Worm (Caenorhabditis elegans) whole organism, mixed stage, embryonic: ENCODE results near the gene ZC373.5.

Experiments
- ces-1 ChIP-seq: fragments of 150-350 bp; optimal IDR thresholded peaks from 2 replicates; lab custom pipeline; 2014; ENCODE audit warnings: missing biosample characterization, missing genetic modification reagents, missing genetic modification characterization
- elt-3 ChIP-seq: fragments of 150-350 bp; optimal IDR thresholded peaks from 2 replicates; lab custom pipeline; 2014; ENCODE audit warnings: missing biosample characterization, missing genetic modification characterization
- lin-13 ChIP-seq: fragments of 150-350 bp; optimal IDR thresholded peaks from 2 replicates; lab custom pipeline; 2014; ENCODE audit warnings: missing biosample characterization, missing genetic modification characterization
- lin-32 ChIP-seq: fragments of 200-800 bp; sonication (Bioruptor generic); optimal IDR thresholded peaks from 2 replicates; lab custom pipeline; 2018; ENCODE audit warnings: mild to moderate bottlenecking, missing genetic modification characterization, missing compliant biosample characterization
- mab-5 ChIP-seq: fragments of 150-350 bp; optimal IDR thresholded peaks from 2 replicates; lab custom pipeline; 2014; ENCODE audit warnings: missing biosample characterization, missing genetic modification characterization
- mep-1 ChIP-seq: fragments of 150-350 bp; optimal IDR thresholded peaks from 2 replicates; lab custom pipeline; 2017; ENCODE audit warnings: missing biosample characterization, missing genetic modification reagents, missing genetic modification characterization, inconsistent platforms
- nhr-12 ChIP-seq: fragments of 150-350 bp; optimal IDR thresholded peaks from 2 replicates; lab custom pipeline; 2014; ENCODE audit warnings: missing biosample characterization, missing genetic modification characterization
- nhr-237 ChIP-seq: fragments of 150-350 bp; optimal IDR thresholded peaks from 2 replicates; lab custom pipeline; 2014; ENCODE audit warnings: missing biosample characterization, missing genetic modification characterization
- nhr-28 ChIP-seq: fragments of 150-350 bp; optimal IDR thresholded peaks from 2 replicates; lab custom pipeline; 2014; ENCODE audit warnings: missing biosample characterization, missing genetic modification characterization
- snpc-4 ChIP-seq: fragments of 150-350 bp; optimal IDR thresholded peaks from 2 replicates; lab custom pipeline; 2014; ENCODE audit warnings: missing biosample characterization, missing genetic modification characterization
- tbx-8 ChIP-seq: fragments of 200-800 bp; sonication (Bioruptor generic); optimal IDR thresholded peaks from 2 replicates; lab custom pipeline; 2018; ENCODE audit warnings: mild to moderate bottlenecking, missing genetic modification characterization, moderate library complexity, missing compliant biosample characterization
- unc-39 ChIP-seq: fragments of 150-350 bp; optimal IDR thresholded peaks from 2 replicates; lab custom pipeline; 2014; ENCODE audit warnings: missing biosample characterization, missing genetic modification characterization
- unc-62 ChIP-seq: fragments of 150-350 bp; optimal IDR thresholded peaks from 2 replicates; lab custom pipeline; 2014; ENCODE audit warnings: missing biosample characterization, missing genetic modification reagents, missing genetic modification characterization
- ztf-11 ChIP-seq: fragments of 150-350 bp; optimal IDR thresholded peaks from 2 replicates; lab custom pipeline; 2014; ENCODE audit warnings: missing biosample characterization, missing genetic modification characterization

DNA sequence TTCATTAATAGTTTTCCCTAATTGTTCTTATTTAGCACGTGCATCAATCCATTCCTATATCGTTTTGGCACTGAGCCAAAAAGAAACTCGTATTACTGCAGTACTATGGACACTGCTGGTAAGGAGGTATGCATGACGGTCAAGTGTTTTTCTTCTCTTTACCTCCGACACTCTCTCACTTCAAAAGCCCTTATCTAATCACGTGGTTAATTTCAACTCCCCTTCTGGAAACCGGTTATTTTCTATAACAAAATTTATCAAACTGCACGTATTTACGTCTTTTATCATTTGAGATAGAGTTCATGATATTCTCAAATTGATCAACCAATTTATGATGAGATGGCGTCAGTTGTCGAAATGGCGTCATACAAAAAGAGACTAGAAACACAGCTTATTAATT, 22.6 kb downstream of the ZC373.5 start:
- no peak for TF ChIP-seq elt-3 (tag; lab: Kevin White, UChicago)
- TF ChIP-seq nhr-28 (tag; lab: Kevin White, UChicago), result no peak
- no peak for TF ChIP-seq ztf-11 (tag; lab: Kevin White, UChicago)
- no peak for TF ChIP-seq lin-32 (GFP tag; lab: Kevin White, UChicago)
- TF ChIP-seq mab-5 (tag; lab: Kevin White, UChicago), result no peak
- TF ChIP-seq mep-1 (tag; lab: Kevin White, UChicago), result no peak
- no peak for TF ChIP-seq unc-39 (tag; lab: Kevin White, UChicago)
- TF ChIP-seq snpc-4 (tag; lab: Kevin White, UChicago), result no peak
- no peak for TF ChIP-seq lin-13
- no peak for TF ChIP-seq ces-1 (GFP tag; lab: Kevin White, UChicago)
- no peak for TF ChIP-seq nhr-237 (tag; lab: Kevin White, UChicago)
- TF ChIP-seq unc-62 (GFP tag; lab: Kevin White, UChicago), result no peak
- no peak for TF ChIP-seq tbx-8 (GFP tag; lab: Kevin White, UChicago)
- TF ChIP-seq nhr-12 (tag; lab: Kevin White, UChicago), result no peak
